Fruit fly (Drosophila melanogaster): ENCODE data around the gene CG46335.

The CG46335 gene

DNA sequence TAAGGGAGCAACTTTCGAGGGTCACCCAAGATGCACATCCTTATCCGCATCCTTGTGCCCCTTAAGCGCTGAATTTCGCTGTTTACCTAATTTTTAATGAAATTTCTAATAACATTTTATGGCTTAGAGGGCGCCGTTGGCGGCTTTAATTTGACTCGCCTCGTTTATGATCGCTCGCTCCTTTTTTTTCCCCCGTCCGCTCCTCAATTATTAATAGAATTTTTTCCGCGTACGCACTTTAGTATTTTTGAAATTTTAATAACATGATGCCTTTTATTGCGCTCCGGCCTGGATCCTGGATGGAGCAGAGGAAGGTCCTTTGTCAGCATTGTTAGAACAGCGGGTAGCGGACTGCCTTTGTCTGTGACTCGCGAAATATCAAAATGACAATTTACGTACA, at the start of gene CG46335:
Gene CG46335, minus strand, starts transcription at position 101 of the 400 bp plus-strand sequence.
- TF ChIP-seq usp (GFP tag; optimal IDR thresholded peaks at IDR 0.05) (no peak), EcR (GFP tag; optimal IDR thresholded peaks at IDR 0.05) (no peak)

DNA sequence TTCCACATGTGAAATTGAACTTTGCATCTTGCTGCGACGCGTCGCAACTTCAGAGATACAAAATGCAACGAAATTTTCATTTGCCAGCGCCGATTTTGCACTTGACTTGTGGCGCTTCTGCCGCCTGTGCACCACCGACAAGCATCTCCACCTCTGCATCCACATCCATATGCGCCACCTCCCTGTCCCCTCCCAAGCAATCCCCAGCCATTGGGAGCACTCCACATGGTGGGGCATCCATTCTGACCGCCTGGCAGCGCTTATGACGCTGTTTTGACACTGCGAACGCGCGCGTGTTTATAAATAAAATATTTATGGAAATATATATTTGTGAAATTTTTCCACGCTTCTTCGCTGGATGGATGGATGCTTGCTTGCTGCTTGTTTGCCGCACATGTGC, 46.8 kb upstream of the CG46335 start:
- TF ChIP-seq usp (GFP tag; optimal IDR thresholded peaks at IDR 0.05) (no peak), EcR (GFP tag; optimal IDR thresholded peaks at IDR 0.05) (no peak), psq (optimal IDR thresholded peaks at IDR 0.05) (no peak), pan (optimal IDR thresholded peaks at IDR 0.05) (no peak), CG8478 (optimal IDR thresholded peaks at IDR 0.05) (no peak), Dll (optimal IDR thresholded peaks at IDR 0.05) (no peak)

DNA sequence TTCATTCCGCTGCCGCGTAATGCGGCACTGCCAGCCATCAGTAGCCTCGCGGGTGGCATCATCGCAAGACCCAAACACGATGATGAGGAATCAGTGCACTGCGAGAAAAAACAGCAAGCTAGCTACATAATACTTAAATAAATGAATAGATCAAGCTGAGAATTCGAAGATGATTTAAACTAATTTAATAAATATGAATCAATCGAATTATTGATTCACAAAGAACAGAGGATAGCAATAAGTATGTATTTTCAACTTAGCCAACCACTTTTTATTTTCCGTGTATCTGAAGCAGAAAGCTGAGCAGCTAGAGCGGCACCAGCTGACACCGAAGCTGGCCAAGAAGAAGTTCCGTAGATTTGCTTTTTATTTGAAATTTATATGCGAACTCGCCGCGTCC, 44.7 kb upstream of the CG46335 start:
- no peak for TF ChIP-seq Dll (optimal IDR thresholded peaks at IDR 0.05)
- no peak for TF ChIP-seq CG8478 (optimal IDR thresholded peaks at IDR 0.05)
- no peak for TF ChIP-seq EcR (GFP tag; optimal IDR thresholded peaks at IDR 0.05)
- TF ChIP-seq psq (optimal IDR thresholded peaks at IDR 0.05) = no peak

DNA sequence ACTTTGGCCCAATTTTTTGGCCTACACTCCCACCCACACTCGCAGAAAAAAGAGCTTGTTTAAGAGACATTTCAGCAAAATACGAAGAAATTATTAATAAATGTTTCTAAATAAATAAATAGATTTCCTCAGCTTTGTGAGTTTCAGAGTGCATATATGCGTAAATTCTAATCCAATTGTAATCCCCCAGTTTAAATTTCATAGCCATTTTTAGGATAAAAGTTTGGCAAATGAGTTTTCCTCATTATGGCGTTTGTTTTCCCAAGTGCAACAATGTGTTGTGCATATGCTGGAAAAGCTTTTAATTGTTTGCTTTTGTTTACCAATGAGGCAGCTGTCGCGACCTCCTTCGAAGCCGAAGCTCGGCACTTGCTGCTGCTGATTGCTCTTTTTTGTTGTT, 40.2 kb upstream of the CG46335 start:
- TF ChIP-seq EcR (GFP tag; optimal IDR thresholded peaks at IDR 0.05) (no peak), pan (optimal IDR thresholded peaks at IDR 0.05) (no peak), Dll (optimal IDR thresholded peaks at IDR 0.05) (no peak), usp (GFP tag; optimal IDR thresholded peaks at IDR 0.05) (no peak), psq (optimal IDR thresholded peaks at IDR 0.05) (no peak), CG8478 (optimal IDR thresholded peaks at IDR 0.05) (no peak)

DNA sequence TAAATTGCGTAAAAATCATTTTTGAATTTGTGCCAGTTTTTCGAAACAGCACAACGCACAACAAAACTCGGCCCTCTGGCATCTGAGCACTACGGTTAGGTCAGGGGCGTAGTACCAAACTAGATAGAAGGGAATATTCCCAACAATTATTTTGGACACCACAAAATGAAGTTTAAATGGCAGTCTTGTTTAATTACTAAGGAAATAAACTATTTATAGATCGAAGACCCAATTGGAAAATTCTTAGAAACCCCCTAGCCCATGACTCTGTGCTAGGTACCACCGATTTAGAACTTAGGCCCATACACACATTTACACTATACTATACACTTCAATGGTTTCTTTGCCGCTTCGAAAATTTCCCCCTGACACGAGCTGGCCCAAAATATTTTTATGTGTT, 38.5 kb upstream of the CG46335 start:
- no peak for TF ChIP-seq usp (GFP tag; optimal IDR thresholded peaks at IDR 0.05)
- TF ChIP-seq pan (optimal IDR thresholded peaks at IDR 0.05) = no peak
- no peak for TF ChIP-seq CG8478 (optimal IDR thresholded peaks at IDR 0.05)
- no peak for TF ChIP-seq Dll (optimal IDR thresholded peaks at IDR 0.05)
- TF ChIP-seq EcR (GFP tag; optimal IDR thresholded peaks at IDR 0.05) = no peak
- TF ChIP-seq psq (optimal IDR thresholded peaks at IDR 0.05) = no peak

DNA sequence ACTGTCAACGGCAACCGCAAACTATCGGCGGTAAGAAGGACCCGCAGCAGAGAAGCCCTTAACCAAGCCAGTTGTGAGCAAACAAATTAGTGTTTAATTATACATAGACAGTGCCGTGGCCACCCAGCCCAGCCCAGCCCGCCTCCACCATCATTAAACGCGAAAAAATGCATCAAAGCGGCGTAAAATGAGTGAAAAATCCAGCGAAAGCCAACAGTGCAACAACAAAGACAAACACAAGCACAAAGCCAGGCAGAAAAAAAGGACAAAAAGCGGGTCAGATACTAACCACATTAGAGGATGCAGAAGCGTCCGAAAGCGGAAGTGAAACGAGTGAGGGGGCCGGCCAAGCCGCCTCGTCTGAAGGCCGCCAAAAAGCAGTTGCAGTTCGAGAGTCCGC, 28.2 kb downstream of the CG46335 start, which contains the start of gene CG42534:
Gene CG42534, plus strand, starts transcription at position 301 of the 400 bp plus-strand sequence.
- TF ChIP-seq Dll (optimal IDR thresholded peaks at IDR 0.05) = no peak

DNA sequence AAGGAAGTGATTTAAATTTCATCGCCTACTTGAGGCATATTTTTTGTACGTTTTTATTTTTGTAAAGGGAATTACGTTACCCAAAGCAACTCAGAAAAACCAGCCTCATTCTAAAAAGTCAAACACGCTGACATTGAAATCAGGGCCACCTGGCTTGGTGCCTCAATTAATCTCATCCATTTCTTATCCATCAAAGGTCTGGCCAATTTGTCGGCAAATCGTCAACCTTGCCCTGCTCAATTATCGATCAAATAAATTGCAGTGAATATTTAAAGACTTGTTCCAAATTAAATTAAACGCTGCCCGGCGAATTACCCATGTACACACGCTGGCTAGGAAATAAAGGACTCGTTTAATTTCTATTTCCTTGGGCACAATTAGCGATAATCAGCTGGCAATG, 37.7 kb downstream of the CG46335 start, which contains the start of gene CG3330:
Gene CG3330, minus strand, starts transcription at position 101 of the 400 bp plus-strand sequence.
- no peak for TF ChIP-seq EcR (GFP tag; optimal IDR thresholded peaks at IDR 0.05)
- TF ChIP-seq pan (optimal IDR thresholded peaks at IDR 0.05) = no peak
- no peak for TF ChIP-seq usp (GFP tag; optimal IDR thresholded peaks at IDR 0.05)
- TF ChIP-seq CG8478 (optimal IDR thresholded peaks at IDR 0.05) = no peak
- TF ChIP-seq Dll (optimal IDR thresholded peaks at IDR 0.05) = no peak
- TF ChIP-seq psq (optimal IDR thresholded peaks at IDR 0.05) = no peak

DNA sequence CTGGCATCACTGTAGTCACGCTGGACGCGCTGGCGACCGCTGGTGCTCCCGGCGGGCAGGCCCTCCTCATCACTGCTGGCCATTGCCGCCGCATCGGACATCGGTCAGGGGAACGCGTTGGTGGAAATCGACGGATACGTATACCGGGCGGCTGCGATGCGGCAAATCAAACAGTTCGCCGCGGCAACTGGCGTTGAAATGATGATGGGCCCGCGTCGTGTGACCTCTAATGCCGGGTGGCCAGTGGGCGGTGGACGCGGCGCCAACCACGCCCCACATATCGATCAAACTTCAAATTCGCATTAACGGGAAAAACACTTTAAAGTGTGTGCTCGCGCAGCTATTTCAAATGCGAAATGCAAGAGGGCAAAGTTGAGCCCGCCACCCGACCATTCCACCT, 46.3 kb downstream of the CG46335 start, which contains the start of gene CG3339:
Gene CG3339, minus strand, starts transcription at position 101 of the 400 bp plus-strand sequence.
- TF ChIP-seq pan (optimal IDR thresholded peaks at IDR 0.05) (no peak), CG8478 (optimal IDR thresholded peaks at IDR 0.05) (no peak), usp (GFP tag; optimal IDR thresholded peaks at IDR 0.05) (no peak), psq (optimal IDR thresholded peaks at IDR 0.05) (no peak), EcR (GFP tag; optimal IDR thresholded peaks at IDR 0.05) (no peak)
